Worm (Caenorhabditis elegans): Measurements from ENCODE around the gene T19C3.3.

- TF ChIP-seq ztf-23 (GFP tag; IDR thresholded peaks at IDR 0.05) (no peak), cog-1 (tag; optimal IDR thresholded peaks at IDR 0.05) (no peak), ztf-29 (GFP tag; IDR thresholded peaks at IDR 0.05) (no peak), tab-1 (GFP tag; IDR thresholded peaks at IDR 0.05) (no peak)
These were observed 24.0 kb upstream of the T19C3.3 start, which contains the start of gene sbds-1 for ce11 chrIII:638319-638718.
